Worm (Caenorhabditis elegans) whole organism, dauer: ENCODE data around the gene T14E8.2.

Experiments
- unc-62 ChIP-seq: sonication (generic microtip); optimal IDR thresholded peaks from 2 replicates; lab custom pipeline; 2017; ENCODE audit warnings: missing biosample characterization, missing genetic modification reagents, missing genetic modification characterization

The T14E8.2 gene

ce11 chrX:6530046-6530445 is 12.7 kb upstream of the T14E8.2 start, which contains the start of gene ceh-60:
ceh-60 (minus strand) TSS chrX:6530146.
- no peak for TF ChIP-seq unc-62

- TF ChIP-seq unc-62 = no peak
These were observed 12.2 kb upstream of the T14E8.2 start for ce11 chrX:6530591-6530990.

ce11 chrX:6531896-6532295 is 10.9 kb upstream of the T14E8.2 start:
- no peak for TF ChIP-seq unc-62

- TF ChIP-seq unc-62 = no peak
These were observed 9.8 kb upstream of the T14E8.2 start for ce11 chrX:6533038-6533437.

- TF ChIP-seq unc-62 = no peak
These were observed 6.0 kb upstream of the T14E8.2 start, which contains the start of gene ilys-5 for ce11 chrX:6536701-6537279. ilys-5 (minus strand) TSS chrX:6536840.

ce11 chrX:6538068-6538467 is 4.7 kb upstream of the T14E8.2 start:
- no peak for TF ChIP-seq unc-62

ce11 chrX:6543665-6544064 is 873 bp downstream of the T14E8.2 start:
- no peak for TF ChIP-seq unc-62

ce11 chrX:6551073-6551652 is 8.4 kb downstream of the T14E8.2 start:
- TF ChIP-seq unc-62 = no peak

ce11 chrX:6551679-6552078 is 8.9 kb downstream of the T14E8.2 start:
- TF ChIP-seq unc-62 = no peak

ce11 chrX:6552806-6553337 is 10.1 kb downstream of the T14E8.2 start, which contains the start of gene svh-2:
svh-2 (plus strand) TSS chrX:6553287.
- no peak for TF ChIP-seq unc-62

- TF ChIP-seq unc-62 = no peak
These were observed 10.8 kb downstream of the T14E8.2 start for ce11 chrX:6553634-6554033.

ce11 chrX:6560495-6560894 is 17.7 kb downstream of the T14E8.2 start:
- TF ChIP-seq unc-62 = no peak

- TF ChIP-seq unc-62 = no peak
These were observed 19.6 kb downstream of the T14E8.2 start, which contains the start of gene aaim-1 for ce11 chrX:6562378-6562856. aaim-1 (minus strand) TSS chrX:6562428.

ce11 chrX:6569624-6570023 is 26.8 kb downstream of the T14E8.2 start, which contains the start of gene dop-3:
dop-3 (minus strand) TSS chrX:6569724.
- TF ChIP-seq unc-62 = no peak

- TF ChIP-seq unc-62 = no peak
These were observed 30.2 kb downstream of the T14E8.2 start for ce11 chrX:6572987-6573386.

ce11 chrX:6575992-6576391 is 33.2 kb downstream of the T14E8.2 start:
- no peak for TF ChIP-seq unc-62

ce11 chrX:6583385-6583784 is 40.6 kb downstream of the T14E8.2 start:
- no peak for TF ChIP-seq unc-62

ce11 chrX:6588495-6588894 is 45.7 kb downstream of the T14E8.2 start, which contains the start of gene fbxl-4:
fbxl-4 (plus strand) TSS chrX:6588795.
- no peak for TF ChIP-seq unc-62
